Worm (Caenorhabditis elegans) whole organism, late embryonic: Measurements from ENCODE around the gene kel-8.

ENCODE experiments used
- F13H6.1 ChIP-seq: sonication (generic microtip); optimal IDR thresholded peaks from 2 replicates; lab custom pipeline; 2016; ENCODE audit warnings: missing genetic modification characterization, missing compliant biosample characterization
- K02D7.2 ChIP-seq: sonication (generic microtip); optimal IDR thresholded peaks from 2 replicates; lab custom pipeline; 2017; ENCODE audit warnings: mild to moderate bottlenecking, missing genetic modification characterization, missing compliant biosample characterization
- K09A11.1 ChIP-seq: sonication (generic microtip); optimal IDR thresholded peaks from 2 replicates; lab custom pipeline; 2017; ENCODE audit warnings: antibody characterized with exemption, mild to moderate bottlenecking, missing genetic modification characterization, missing compliant biosample characterization; ENCODE audit not compliant: insufficient read depth
- ama-1 ChIP-seq: fragments of 150-350 bp; optimal IDR thresholded peaks from 2 replicates; lab custom pipeline; 2014
- ceh-14 ChIP-seq: sonication (generic microtip); optimal IDR thresholded peaks from 2 replicates; lab custom pipeline; 2016; ENCODE audit warnings: missing genotype, missing genetic modification characterization, missing compliant biosample characterization
- ceh-18 ChIP-seq: sonication (generic microtip); optimal IDR thresholded peaks from 2 replicates; lab custom pipeline; 2016; ENCODE audit warnings: missing genetic modification characterization, missing compliant biosample characterization
- ceh-2 ChIP-seq: sonication (generic microtip); optimal IDR thresholded peaks from 2 replicates; lab custom pipeline; 2016; ENCODE audit warnings: missing genotype, missing genetic modification characterization, missing compliant biosample characterization
- ceh-22 ChIP-seq: sonication (generic microtip); optimal IDR thresholded peaks from 2 replicates; lab custom pipeline; 2017; ENCODE audit warnings: missing biosample characterization, missing genetic modification characterization
- ceh-24 ChIP-seq: sonication (generic microtip); optimal IDR thresholded peaks from 2 replicates; lab custom pipeline; 2016; ENCODE audit warnings: mild to moderate bottlenecking, missing genetic modification characterization, missing compliant biosample characterization
- ceh-6 ChIP-seq: fragments of 200-800 bp; sonication (Bioruptor generic); optimal IDR thresholded peaks from 2 replicates; lab custom pipeline; 2018; ENCODE audit warnings: mild to moderate bottlenecking, missing genetic modification characterization, missing compliant biosample characterization
- che-1 ChIP-seq: sonication (generic microtip); optimal IDR thresholded peaks from 2 replicates; lab custom pipeline; 2016; ENCODE audit warnings: mild to moderate bottlenecking, missing genetic modification characterization, missing compliant biosample characterization
- ets-4 ChIP-seq: sonication (generic microtip); optimal IDR thresholded peaks from 2 replicates; lab custom pipeline; 2016; ENCODE audit warnings: missing genetic modification characterization, missing compliant biosample characterization
- fax-1 ChIP-seq: sonication (generic microtip); optimal IDR thresholded peaks from 2 replicates; lab custom pipeline; 2016; ENCODE audit warnings: missing genotype, missing genetic modification characterization, missing compliant biosample characterization
- gmeb-2 ChIP-seq: sonication (generic microtip); optimal IDR thresholded peaks from 2 replicates; lab custom pipeline; 2016; ENCODE audit warnings: missing genetic modification characterization, inconsistent platforms, missing compliant biosample characterization
- hlh-13 ChIP-seq: fragments of 200-800 bp; sonication (Bioruptor generic); optimal IDR thresholded peaks from 2 replicates; lab custom pipeline; 2018; ENCODE audit warnings: mild to moderate bottlenecking, missing genetic modification characterization, missing compliant biosample characterization
- hlh-15 ChIP-seq: sonication (generic microtip); optimal IDR thresholded peaks from 2 replicates; lab custom pipeline; 2016; ENCODE audit warnings: missing genetic modification characterization, missing compliant biosample characterization
- hlh-6 ChIP-seq: sonication (generic microtip); optimal IDR thresholded peaks from 2 replicates; lab custom pipeline; 2016; ENCODE audit warnings: missing genotype, missing genetic modification characterization, missing compliant biosample characterization
- lim-6 ChIP-seq: sonication (generic microtip); optimal IDR thresholded peaks from 2 replicates; lab custom pipeline; 2016; ENCODE audit warnings: missing genetic modification characterization, missing compliant biosample characterization
- lin-11 ChIP-seq: fragments of 200-800 bp; sonication (Bioruptor generic); optimal IDR thresholded peaks from 2 replicates; lab custom pipeline; 2018; ENCODE audit warnings: mild to moderate bottlenecking, missing genetic modification characterization, missing compliant biosample characterization
- mec-3 ChIP-seq: sonication (generic microtip); optimal IDR thresholded peaks from 2 replicates; lab custom pipeline; 2016; ENCODE audit warnings: borderline replicate concordance, missing genetic modification characterization, missing compliant biosample characterization
- odd-2 ChIP-seq: sonication (generic microtip); optimal IDR thresholded peaks from 2 replicates; lab custom pipeline; 2017; ENCODE audit warnings: antibody characterized with exemption, mild to moderate bottlenecking, missing genetic modification characterization, missing compliant biosample characterization
- pag-3 ChIP-seq: sonication (generic microtip); optimal IDR thresholded peaks from 2 replicates; lab custom pipeline; 2016; ENCODE audit warnings: missing compliant biosample characterization, missing genetic modification characterization, borderline replicate concordance
- pat-9 ChIP-seq: fragments of 200-800 bp; sonication (Bioruptor generic); optimal IDR thresholded peaks from 2 replicates; lab custom pipeline; 2018; ENCODE audit warnings: mild to moderate bottlenecking, missing genetic modification characterization, moderate library complexity, missing compliant biosample characterization
- pqm-1 ChIP-seq: sonication (generic microtip); optimal IDR thresholded peaks from 2 replicates; lab custom pipeline; 2016; ENCODE audit warnings: missing genetic modification characterization, missing compliant biosample characterization
- ref-2 ChIP-seq: sonication (generic microtip); optimal IDR thresholded peaks from 2 replicates; lab custom pipeline; 2016; ENCODE audit warnings: missing genetic modification characterization, missing compliant biosample characterization
- sox-2 ChIP-seq: fragments of 200-800 bp; sonication (Bioruptor generic); IDR thresholded peaks from 2 replicates; pipeline ENCODE4 v1.3.6; 2022; ENCODE audit warnings: missing genetic modification reagents, missing genetic modification characterization, missing compliant biosample characterization
- sox-4 ChIP-seq: sonication (generic microtip); optimal IDR thresholded peaks from 2 replicates; lab custom pipeline; 2017; ENCODE audit warnings: mild to moderate bottlenecking, missing genetic modification characterization, inconsistent platforms, missing compliant biosample characterization
- syd-9 ChIP-seq: sonication (generic microtip); optimal IDR thresholded peaks from 2 replicates; lab custom pipeline; 2016; ENCODE audit warnings: mild to moderate bottlenecking, missing genetic modification characterization, moderate library complexity, missing compliant biosample characterization
- tbx-2 ChIP-seq: sonication (generic microtip); optimal IDR thresholded peaks from 2 replicates; lab custom pipeline; 2016; ENCODE audit warnings: missing genetic modification characterization, missing compliant biosample characterization
- tbx-7 ChIP-seq: sonication (generic microtip); optimal IDR thresholded peaks from 2 replicates; lab custom pipeline; 2016; ENCODE audit warnings: missing genotype, missing genetic modification characterization, missing compliant biosample characterization
- ttx-3 ChIP-seq: sonication (generic microtip); optimal IDR thresholded peaks from 2 replicates; lab custom pipeline; 2016; ENCODE audit warnings: missing genetic modification reagents, missing genetic modification characterization, missing compliant biosample characterization
- unc-3 ChIP-seq, 2 experiments: fragments of 200-800 bp in 1 of 2; sonication (Bioruptor generic) in 1 of 2; sonication (generic microtip) in 1 of 2; conservative IDR thresholded peaks in 1 of 2; optimal IDR thresholded peaks in 1 of 2; 2 replicates each; pipeline versions ENCODE4 v1.3.6 to Lab custom; 2016 to 2022; ENCODE audit warnings: missing compliant biosample characterization in 2 of 2, missing genetic modification characterization in 2 of 2, missing genetic modification reagents in 1 of 2
- ztf-16 ChIP-seq: sonication (generic microtip); optimal IDR thresholded peaks from 2 replicates; lab custom pipeline; 2017; ENCODE audit warnings: missing genetic modification characterization, missing compliant biosample characterization

Gene kel-8

DNA sequence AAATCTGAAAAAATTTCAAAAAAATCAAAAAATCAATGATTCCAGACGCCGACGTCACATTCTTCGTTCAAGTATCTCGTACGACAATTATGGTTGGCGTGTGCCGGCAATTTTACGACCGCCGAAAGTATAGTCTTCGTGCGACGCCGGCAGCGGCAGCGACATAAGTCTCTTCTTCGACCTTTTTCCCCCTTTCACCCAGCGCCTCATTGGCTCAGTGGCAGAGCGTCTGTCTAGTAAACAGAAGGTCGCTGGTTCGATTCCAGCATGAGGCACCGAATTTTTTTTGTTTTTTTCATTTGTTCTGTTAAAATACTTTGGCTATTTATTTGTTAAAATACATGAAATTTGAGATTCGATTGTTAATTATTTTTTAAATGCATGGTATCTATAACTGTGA is 2.6 kb downstream of the kel-8 start (continued):
- TF ChIP-seq odd-2 (tag; lab: Kevin White, UChicago) (no peak), mec-3 (no peak), ceh-6 (GFP tag; lab: Kevin White, UChicago) (peak; percentile 26), K09A11.1 (tag; lab: Kevin White, UChicago) (peak; percentile 58), unc-3 (GFP tag; conservative IDR thresholded peaks at IDR 0.05; lab: Robert Waterston, UW) (no peak), unc-3 (tag; optimal IDR thresholded peaks at IDR 0.05; lab: Kevin White, UChicago) (peak; percentile 23), tbx-7 (tag; lab: Kevin White, UChicago) (no peak), gmeb-2 (tag; lab: Kevin White, UChicago) (peak; percentile 69), ttx-3 (tag; lab: Kevin White, UChicago) (peak; percentile 49), lin-11 (tag; lab: Kevin White, UChicago) (peak; percentile 27), syd-9 (no peak), lim-6 (tag; lab: Kevin White, UChicago) (peak; percentile 29)

DNA sequence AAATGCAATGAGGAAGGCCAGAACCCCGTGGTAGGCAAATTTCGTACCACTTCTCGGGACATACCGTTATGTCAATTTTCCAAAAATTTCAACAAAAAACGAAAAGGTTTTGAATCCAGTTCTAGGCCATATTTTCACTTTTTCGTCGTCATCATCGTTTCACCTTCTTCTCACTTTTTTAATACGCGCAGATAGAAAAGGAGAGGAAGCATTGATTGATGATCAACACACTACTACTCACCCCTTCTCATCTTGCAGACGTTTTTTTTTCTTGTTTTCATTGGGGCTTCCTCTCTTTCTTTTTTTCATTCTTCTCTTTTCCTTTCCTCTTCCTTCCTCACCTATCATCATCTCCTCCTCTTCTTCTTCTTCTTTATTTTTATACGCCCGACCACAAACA is 4.4 kb downstream of the kel-8 start:
- TF ChIP-seq sox-2 (no peak), K02D7.2 (tag; lab: Kevin White, UChicago) (no peak)

DNA sequence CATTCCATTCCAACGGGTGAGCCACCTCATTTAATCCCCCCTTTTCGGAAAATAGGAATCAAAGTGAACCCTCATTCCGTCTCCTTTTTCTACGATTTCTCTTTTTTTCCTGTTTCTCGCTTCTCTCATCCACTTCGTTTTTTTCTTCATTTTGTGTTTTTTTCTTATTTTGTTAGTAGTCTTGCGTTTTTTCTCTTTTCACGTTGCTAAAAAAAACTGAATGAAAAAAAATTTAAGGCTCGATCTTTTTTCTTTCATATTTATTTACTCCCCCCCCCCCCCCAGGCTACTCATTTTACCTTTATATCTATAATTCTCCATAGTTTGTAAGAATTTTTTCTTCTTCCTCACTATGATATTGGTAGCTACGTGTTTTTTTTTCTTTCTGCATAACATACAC is 6.4 kb downstream of the kel-8 start:
- no peak for TF ChIP-seq ama-1 (lab: Kevin White, UChicago)

DNA sequence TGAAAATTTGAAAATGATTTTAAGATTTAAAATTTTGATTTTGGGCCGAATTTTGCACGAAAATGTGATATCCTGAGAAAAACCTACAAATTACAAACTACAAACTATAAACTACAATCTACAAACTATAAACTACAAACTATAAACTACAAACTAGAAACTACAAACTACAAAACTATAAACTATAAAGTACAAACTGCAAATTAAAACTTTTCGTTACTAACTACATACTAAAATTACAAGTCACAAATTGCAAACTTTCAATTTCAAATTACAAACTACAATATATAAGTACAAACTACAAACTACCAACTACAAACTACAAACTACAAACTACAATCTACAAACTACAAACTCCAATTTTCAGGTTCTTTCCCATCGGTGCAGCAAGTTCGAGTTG is 12.2 kb downstream of the kel-8 start:
- TF ChIP-seq ceh-22 (tag; lab: Kevin White, UChicago) (no peak), hlh-6 (tag; lab: Kevin White, UChicago) (no peak), pag-3 (tag; lab: Kevin White, UChicago) (no peak), fax-1 (tag; lab: Kevin White, UChicago) (no peak), mec-3 (no peak), ceh-18 (tag; lab: Kevin White, UChicago) (no peak), hlh-15 (tag; lab: Kevin White, UChicago) (no peak)

DNA sequence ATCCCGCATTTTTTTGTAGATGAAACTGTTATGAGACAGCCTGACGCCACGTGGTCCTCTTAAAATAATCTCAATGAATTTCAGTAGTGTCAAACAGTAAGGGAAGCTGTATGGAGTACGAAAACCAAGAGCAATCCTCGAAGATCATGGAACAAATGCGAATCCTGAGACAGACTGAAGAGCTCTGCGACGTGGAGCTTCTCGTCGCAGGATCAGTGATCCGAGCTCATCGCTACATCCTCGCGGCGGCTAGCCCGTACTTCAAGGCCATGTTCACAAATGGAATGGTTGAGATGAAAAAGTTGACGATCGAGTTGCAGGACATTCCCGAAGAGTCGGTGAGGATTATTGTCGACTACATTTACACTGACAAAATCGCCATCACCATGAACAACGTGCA is 13.0 kb downstream of the kel-8 start:
- no peak for TF ChIP-seq ets-4
- TF ChIP-seq, all 69 proteins: peak for 0

DNA sequence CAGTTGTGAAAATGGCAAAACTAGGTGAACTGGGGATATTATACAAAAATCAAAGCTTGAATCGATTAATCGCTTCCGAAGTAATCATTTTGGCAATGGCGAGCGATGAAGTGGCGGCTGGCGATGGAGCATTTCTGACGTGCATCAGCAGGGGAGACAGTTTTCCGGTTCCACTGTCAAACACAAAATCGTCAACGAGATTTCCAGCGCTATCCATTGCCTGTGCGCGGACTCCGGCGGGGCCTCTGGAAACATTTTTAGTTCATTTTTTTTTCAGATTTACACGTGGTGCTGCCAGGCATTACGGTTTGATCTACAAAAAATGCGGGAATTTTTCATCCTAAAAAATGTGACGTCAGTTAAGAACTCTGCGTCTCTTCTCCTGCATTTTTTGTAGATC is 17.3 kb downstream of the kel-8 start:
- no peak for TF ChIP-seq mec-3
- no peak for TF ChIP-seq ceh-2 (tag; lab: Kevin White, UChicago)
- no peak for TF ChIP-seq F13H6.1 (tag; lab: Kevin White, UChicago)
- TF ChIP-seq ceh-14 = no peak
- no peak for TF ChIP-seq ref-2
- TF ChIP-seq pat-9 (tag; lab: Kevin White, UChicago) = no peak
- TF ChIP-seq hlh-13 (GFP tag; lab: Kevin White, UChicago) = no peak
- TF ChIP-seq lim-6 (tag; lab: Kevin White, UChicago) = no peak
- TF ChIP-seq ztf-16 (tag; lab: Kevin White, UChicago) = no peak
- no peak for TF ChIP-seq sox-4 (tag; lab: Kevin White, UChicago)
- no peak for TF ChIP-seq pqm-1 (tag; lab: Kevin White, UChicago)

DNA sequence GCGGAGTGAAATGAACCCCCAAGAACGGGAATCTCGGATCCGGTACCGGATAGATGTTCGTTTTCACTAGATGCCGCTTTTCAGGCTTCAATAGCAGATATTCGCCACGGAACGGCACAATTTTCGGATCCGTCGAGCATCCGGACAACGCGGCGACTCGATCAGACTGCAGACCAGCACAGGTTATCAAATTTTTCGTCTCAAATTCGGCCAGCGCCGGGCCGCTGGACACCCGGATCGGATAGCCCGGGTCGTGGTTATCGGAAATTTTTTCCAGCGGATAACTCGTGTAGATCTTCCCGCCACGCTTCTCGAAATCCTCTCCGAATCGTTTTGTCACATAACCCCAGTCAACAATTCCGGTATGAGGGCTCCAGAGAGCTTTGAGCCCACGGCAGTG is 19.2 kb downstream of the kel-8 start:
- TF ChIP-seq tbx-2 (tag; lab: Kevin White, UChicago) = no peak
- no peak for TF ChIP-seq ceh-24 (tag; lab: Kevin White, UChicago)
- TF ChIP-seq che-1 = no peak
- TF ChIP-seq ceh-6 (GFP tag; lab: Kevin White, UChicago) = no peak
